Worm (Caenorhabditis elegans) whole organism, L3 larva: ENCODE results near the gene gcp-2.1.
A peak's percentile ranks its signal among the peaks of the same experiment; 100 is the strongest.

Experiments used
- R02D3.7 ChIP-seq: fragments of 150-350 bp; optimal IDR thresholded peaks from 2 replicates; lab custom pipeline; 2014; ENCODE audit warnings: missing biosample characterization, missing genetic modification characterization
- ZK546.5 ChIP-seq: sonication (generic microtip); optimal IDR thresholded peaks from 2 replicates; lab custom pipeline; 2017; ENCODE audit warnings: missing biosample characterization, missing genetic modification characterization
- aly-2 ChIP-seq: fragments of 150-350 bp; optimal IDR thresholded peaks from 2 replicates; lab custom pipeline; 2014; ENCODE audit warnings: missing biosample characterization, missing genetic modification characterization
- ama-1 ChIP-seq: fragments of 150-350 bp; optimal IDR thresholded peaks from 2 replicates; lab custom pipeline; 2018
- ceh-16 ChIP-seq: sonication (generic microtip); optimal IDR thresholded peaks from 2 replicates; lab custom pipeline; 2017; ENCODE audit warnings: missing biosample characterization, missing genetic modification characterization
- ceh-28 ChIP-seq: fragments of 150-350 bp; optimal IDR thresholded peaks from 2 replicates; lab custom pipeline; 2014; ENCODE audit warnings: missing biosample characterization, missing genetic modification reagents, missing genetic modification characterization
- ceh-82 ChIP-seq: fragments of 150-350 bp; optimal IDR thresholded peaks from 2 replicates; lab custom pipeline; 2014; ENCODE audit warnings: missing biosample characterization, missing genetic modification characterization
- ceh-9 ChIP-seq: sonication (generic microtip); optimal IDR thresholded peaks from 2 replicates; lab custom pipeline; 2018; ENCODE audit warnings: missing biosample characterization, missing genetic modification characterization
- daf-12 ChIP-seq: fragments of 150-350 bp; optimal IDR thresholded peaks from 2 replicates; lab custom pipeline; 2014; ENCODE audit warnings: missing biosample characterization, missing genetic modification reagents, missing genetic modification characterization
- egl-27 ChIP-seq: sonication (generic microtip); optimal IDR thresholded peaks from 4 replicates; lab custom pipeline; 2017; ENCODE audit warnings: missing biosample characterization, missing genetic modification reagents, missing genetic modification characterization
- egl-5 ChIP-seq: fragments of 150-350 bp; optimal IDR thresholded peaks from 2 replicates; lab custom pipeline; 2017; ENCODE audit warnings: missing biosample characterization, missing genetic modification reagents, missing genetic modification characterization, inconsistent platforms
- elt-1 ChIP-seq: fragments of 150-350 bp; optimal IDR thresholded peaks from 2 replicates; lab custom pipeline; 2014; ENCODE audit warnings: missing biosample characterization, missing genetic modification characterization
- elt-2 ChIP-seq: sonication (generic microtip); optimal IDR thresholded peaks from 2 replicates; lab custom pipeline; 2016; ENCODE audit warnings: missing genetic modification reagents, mild to moderate bottlenecking, missing genetic modification characterization, missing compliant biosample characterization
- elt-3 ChIP-seq, 3 experiments: fragments of 150-350 bp in 1 of 3; sonication (generic microtip) in 2 of 3; optimal IDR thresholded peaks; 2 replicates in 2 of 3; 4 replicates in 1 of 3; lab custom pipeline; 2014 to 2017; ENCODE audit warnings: missing biosample characterization in 3 of 3, missing genetic modification characterization in 3 of 3
- eor-1 ChIP-seq, 2 experiments: fragments of 150-350 bp; optimal IDR thresholded peaks; 2 replicates each; lab custom pipeline; 2014 to 2018; ENCODE audit warnings: missing biosample characterization in 2 of 2, missing genetic modification characterization in 2 of 2
- fkh-10 ChIP-seq: sonication (generic microtip); optimal IDR thresholded peaks from 2 replicates; lab custom pipeline; 2017; ENCODE audit warnings: missing biosample characterization, missing genetic modification reagents, missing genetic modification characterization
- fkh-2 ChIP-seq: fragments of 150-350 bp; optimal IDR thresholded peaks from 2 replicates; lab custom pipeline; 2014; ENCODE audit warnings: missing biosample characterization, missing genetic modification reagents, missing genetic modification characterization
- fos-1 ChIP-seq: fragments of 150-350 bp; optimal IDR thresholded peaks from 2 replicates; lab custom pipeline; 2014; ENCODE audit warnings: missing biosample characterization, missing genetic modification characterization
- hmg-11 ChIP-seq: sonication (generic microtip); optimal IDR thresholded peaks from 2 replicates; lab custom pipeline; 2016; ENCODE audit warnings: missing genetic modification characterization, missing compliant biosample characterization
- jun-1 ChIP-seq: fragments of 150-350 bp; optimal IDR thresholded peaks from 2 replicates; lab custom pipeline; 2014; ENCODE audit warnings: missing biosample characterization, missing genetic modification reagents, missing genetic modification characterization
- lin-15B ChIP-seq: fragments of 150-350 bp; optimal IDR thresholded peaks from 2 replicates; lab custom pipeline; 2014; ENCODE audit warnings: missing biosample characterization, missing genetic modification characterization
- lin-39 ChIP-seq: fragments of 150-350 bp; optimal IDR thresholded peaks from 2 replicates; lab custom pipeline; 2018; ENCODE audit warnings: missing biosample characterization, missing genetic modification reagents, missing genetic modification characterization
- lsy-12 ChIP-seq: sonication (generic microtip); optimal IDR thresholded peaks from 2 replicates; lab custom pipeline; 2016; ENCODE audit warnings: mild to moderate bottlenecking, missing genetic modification characterization, missing compliant biosample characterization
- mdl-1 ChIP-seq: fragments of 150-350 bp; optimal IDR thresholded peaks from 2 replicates; lab custom pipeline; 2014; ENCODE audit warnings: missing biosample characterization, missing genetic modification characterization
- mml-1 ChIP-seq: fragments of 150-350 bp; sonication (generic microtip); optimal IDR thresholded peaks from 3 replicates; lab custom pipeline; 2014; ENCODE audit warnings: missing biosample characterization, missing genetic modification characterization
- nfya-1 ChIP-seq: sonication (generic microtip); optimal IDR thresholded peaks from 2 replicates; lab custom pipeline; 2017; ENCODE audit warnings: missing genetic modification characterization, mild to moderate bottlenecking, missing compliant biosample characterization, antibody characterized with exemption, moderate library complexity; ENCODE audit not compliant: insufficient read depth
- nhr-11 ChIP-seq: fragments of 150-350 bp; optimal IDR thresholded peaks from 2 replicates; lab custom pipeline; 2014; ENCODE audit warnings: missing biosample characterization, missing genetic modification characterization
- nhr-12 ChIP-seq: fragments of 150-350 bp; optimal IDR thresholded peaks from 2 replicates; lab custom pipeline; 2014; ENCODE audit warnings: missing biosample characterization, missing genetic modification characterization
- nhr-23 ChIP-seq: fragments of 150-350 bp; optimal IDR thresholded peaks from 2 replicates; lab custom pipeline; 2014; ENCODE audit warnings: missing biosample characterization, missing genetic modification reagents, missing genetic modification characterization
- nhr-237 ChIP-seq: fragments of 150-350 bp; optimal IDR thresholded peaks from 2 replicates; lab custom pipeline; 2014; ENCODE audit warnings: missing biosample characterization, missing genetic modification characterization
- nhr-25 ChIP-seq: sonication (generic microtip); optimal IDR thresholded peaks from 2 replicates; lab custom pipeline; 2017; ENCODE audit warnings: missing biosample characterization, missing genetic modification characterization
- nhr-28 ChIP-seq: fragments of 150-350 bp; optimal IDR thresholded peaks from 2 replicates; lab custom pipeline; 2014; ENCODE audit warnings: missing biosample characterization, missing genetic modification characterization
- nhr-43 ChIP-seq: sonication (generic microtip); optimal IDR thresholded peaks from 2 replicates; lab custom pipeline; 2016; ENCODE audit warnings: mild to moderate bottlenecking, missing genetic modification characterization, missing compliant biosample characterization; ENCODE audit not compliant: poor library complexity, severe bottlenecking
- nhr-67 ChIP-seq: fragments of 150-350 bp; optimal IDR thresholded peaks from 2 replicates; lab custom pipeline; 2014; ENCODE audit warnings: missing biosample characterization, missing genetic modification characterization
- nhr-76 ChIP-seq: fragments of 150-350 bp; sonication (generic microtip); optimal IDR thresholded peaks from 5 replicates; lab custom pipeline; 2014; ENCODE audit warnings: missing biosample characterization, missing genetic modification characterization
- nhr-77 ChIP-seq: fragments of 150-350 bp; optimal IDR thresholded peaks from 2 replicates; lab custom pipeline; 2014; ENCODE audit warnings: missing biosample characterization, missing genetic modification characterization
- pha-4 ChIP-seq: fragments of 150-350 bp; optimal IDR thresholded peaks from 2 replicates; lab custom pipeline; 2014; ENCODE audit warnings: missing biosample characterization, missing genetic modification reagents, missing genetic modification characterization
- pqm-1 ChIP-seq: fragments of 150-350 bp; optimal IDR thresholded peaks from 2 replicates; lab custom pipeline; 2017; ENCODE audit warnings: missing biosample characterization, missing genetic modification characterization, inconsistent platforms
- sea-2 ChIP-seq: fragments of 150-350 bp; sonication (generic microtip); optimal IDR thresholded peaks from 4 replicates; lab custom pipeline; 2014; ENCODE audit warnings: missing biosample characterization, missing genetic modification reagents, missing genetic modification characterization
- skn-1 ChIP-seq: fragments of 150-350 bp; optimal IDR thresholded peaks from 2 replicates; lab custom pipeline; 2014; ENCODE audit warnings: missing biosample characterization, missing genetic modification characterization
- snpc-4 ChIP-seq: fragments of 150-350 bp; optimal IDR thresholded peaks from 2 replicates; lab custom pipeline; 2014; ENCODE audit warnings: missing biosample characterization, missing genetic modification characterization
- tbx-2 ChIP-seq: sonication (generic microtip); optimal IDR thresholded peaks from 2 replicates; lab custom pipeline; 2016; ENCODE audit warnings: mild to moderate bottlenecking, missing genetic modification characterization, missing compliant biosample characterization
- unc-39 ChIP-seq: sonication (generic microtip); optimal IDR thresholded peaks from 4 replicates; lab custom pipeline; 2017; ENCODE audit warnings: missing biosample characterization, missing genetic modification characterization
- unc-62 ChIP-seq: fragments of 150-350 bp; sonication (generic microtip); optimal IDR thresholded peaks from 4 replicates; lab custom pipeline; 2014; ENCODE audit warnings: missing biosample characterization, missing genetic modification reagents, missing genetic modification characterization
- zag-1 ChIP-seq: fragments of 150-350 bp; optimal IDR thresholded peaks from 2 replicates; lab custom pipeline; 2014; ENCODE audit warnings: missing biosample characterization, missing genetic modification characterization
- ztf-11 ChIP-seq: fragments of 150-350 bp; optimal IDR thresholded peaks from 2 replicates; lab custom pipeline; 2014; ENCODE audit warnings: missing biosample characterization, missing genetic modification characterization
- ztf-4 ChIP-seq: fragments of 150-350 bp; optimal IDR thresholded peaks from 2 replicates; lab custom pipeline; 2014; ENCODE audit warnings: missing biosample characterization, missing genetic modification characterization

gcp-2.1 gene

ce11 chrX:353134-353669 lies 51.6 kb downstream of the gcp-2.1 start, which contains the start of gene sor-3:
sor-3 (plus strand) TSS chrX:353619.
- TF ChIP-seq mdl-1 (tag; lab: Kevin White, UChicago) (peak; percentile 52), R02D3.7 (tag; lab: Kevin White, UChicago) (no peak), nhr-25 (tag; lab: Kevin White, UChicago) (peak; percentile 71), nhr-77 (no peak), ceh-9 (tag; lab: Kevin White, UChicago) (no peak), sea-2 (GFP tag; lab: Kevin White, UChicago) (no peak), ama-1 (lab: Kevin White, UChicago) (no peak), nhr-43 (tag; lab: Kevin White, UChicago) (peak; percentile 75), elt-3 (tag; optimal IDR thresholded peaks at IDR 0.05; lab: Kevin White, UChicago) (no peak), fos-1 (tag; lab: Kevin White, UChicago) (no peak), skn-1 (peak; percentile 85), ztf-11 (tag; lab: Kevin White, UChicago) (no peak), elt-2 (peak; percentile 61), nhr-12 (no peak), fkh-10 (GFP tag; lab: Kevin White, UChicago) (peak; percentile 74), ceh-28 (tag; lab: Kevin White, UChicago) (peak; percentile 20), unc-39 (tag; lab: Kevin White, UChicago) (no peak), jun-1 (tag; lab: Kevin White, UChicago) (peak; percentile 69), nhr-28 (peak; percentile 64), tbx-2 (tag; lab: Kevin White, UChicago) (peak; percentile 70), snpc-4 (peak; percentile 36), nhr-11 (tag; lab: Kevin White, UChicago) (peak; percentile 28), ztf-4 (tag; lab: Kevin White, UChicago) (no peak), nfya-1 (peak; percentile 87), ZK546.5 (tag; lab: Kevin White, UChicago) (no peak), unc-62 (GFP tag; lab: Kevin White, UChicago) (peak; percentile 26), nhr-76 (tag; lab: Kevin White, UChicago) (no peak), egl-27 (tag; lab: Kevin White, UChicago) (peak; percentile 42), hmg-11 (tag; lab: Kevin White, UChicago) (peak; percentile 98), ceh-82 (tag; lab: Kevin White, UChicago) (peak; percentile 67), nhr-237 (no peak), elt-1 (tag; lab: Kevin White, UChicago) (no peak), fkh-2 (no peak), eor-1 (tag; optimal IDR thresholded peaks at IDR 0.05; lab: Kevin White, UChicago) (no peak), pha-4 (tag; lab: Kevin White, UChicago) (peak; percentile 84), ceh-16 (peak; percentile 39), mml-1 (no peak), aly-2 (tag; lab: Kevin White, UChicago) (no peak), nhr-23 (tag; lab: Kevin White, UChicago) (peak; percentile 67), lsy-12 (tag; lab: Kevin White, UChicago) (peak; percentile 38), daf-12 (tag; lab: Kevin White, UChicago) (no peak), pqm-1 (peak; percentile 50), egl-5 (tag; lab: Kevin White, UChicago) (peak; percentile 71), zag-1 (tag; lab: Kevin White, UChicago) (no peak), nhr-67 (tag; lab: Kevin White, UChicago) (no peak), lin-15B (peak; percentile 53), lin-39 (peak; percentile 79)
